Fruit fly (Drosophila melanogaster) whole organism, embryonic: ENCODE data around the gene Psn.

Experiments used
- CG12744 ChIP-seq: fragments of 200-800 bp; sonication (Bioruptor generic); optimal IDR thresholded peaks from 2 replicates; lab custom pipeline; 2016; ENCODE audit warnings: missing biosample characterization, missing genetic modification characterization
- Poxn ChIP-seq: fragments of 200-800 bp; sonication (Bioruptor generic); IDR thresholded peaks from 2 replicates; pipeline ENCODE4 v1.3.6; 2022; ENCODE audit warnings: missing biosample characterization, missing genetic modification characterization
- jigr1 ChIP-seq: fragments of 200-800 bp; sonication (Bioruptor generic); IDR thresholded peaks from 3 replicates; pipeline ENCODE4 v1.3.6; 2022; ENCODE audit warnings: missing biosample characterization, missing genetic modification characterization
- lola ChIP-seq, 3 experiments: fragments of >200 bp in 2 of 3; fragments of 200-800 bp in 1 of 3; sonication (Bioruptor generic) in 1 of 3; optimal IDR thresholded peaks; 2 replicates each; lab custom pipeline; 2017 to 2019; ENCODE audit warnings: missing biosample characterization in 3 of 3, missing genetic modification characterization in 3 of 3, mild to moderate bottlenecking in 1 of 3, moderate library complexity in 1 of 3
- nau ChIP-seq: fragments of 200-800 bp; sonication (Bioruptor generic); optimal IDR thresholded peaks from 3 replicates; lab custom pipeline; 2017; ENCODE audit warnings: missing biosample characterization, mild to moderate bottlenecking, missing genetic modification characterization, missing genetic modification reagents
- vfl ChIP-seq: fragments of 200-800 bp; sonication (Bioruptor generic); optimal IDR thresholded peaks from 2 replicates; lab custom pipeline; 2016; ENCODE audit warnings: missing biosample characterization, missing genetic modification characterization

dm6 chr3L:20387038-20387842, 45.0 kb upstream of the Psn start:
- TF ChIP-seq jigr1 (GFP tag; lab: Robert Waterston, UW) (no peak), vfl (GFP tag; lab: Kevin White, UChicago) (no peak), Poxn (GFP tag; lab: Robert Waterston, UW) (no peak), nau (GFP tag; lab: Kevin White, UChicago) (no peak), lola (GFP tag; optimal IDR thresholded peaks at IDR 0.05; lab: Kevin White, UChicago) (no peak), CG12744 (no peak)
